Worm (Caenorhabditis elegans): ENCODE data around the gene F13E9.12.

- TF ChIP-seq zag-1 (tag; optimal IDR thresholded peaks at IDR 0.05) (no peak), unc-62 (GFP tag; optimal IDR thresholded peaks at IDR 0.05 in 1 of 2) (no peak), unc-62 (tag; optimal IDR thresholded peaks at IDR 0.05) (no peak), R02D3.7 (tag; optimal IDR thresholded peaks at IDR 0.05) (no peak), mep-1 (tag; optimal IDR thresholded peaks at IDR 0.05) (no peak), cey-2 (tag; optimal IDR thresholded peaks at IDR 0.05; ENCODE audit: borderline replicate concordance, insufficient read depth) (no peak), dpl-1 (GFP tag; optimal IDR thresholded peaks at IDR 0.05) (no peak), F26F4.8 (GFP tag; conservative IDR thresholded peaks at IDR 0.05) (no peak), unc-130 (GFP tag; optimal IDR thresholded peaks at IDR 0.05) (no peak), lsy-2 (tag; optimal IDR thresholded peaks at IDR 0.05) (no peak), ama-1 (optimal IDR thresholded peaks at IDR 0.05) (no peak), aha-1 (tag) (no peak), mdt-29 (GFP tag; IDR thresholded peaks at IDR 0.05) (no peak)
Observed at ce11 chrIV:10915388-10915787, 41.0 kb upstream of the F13E9.12 start, which contains the start of gene ZK593.3.

All from whole organism, L4 larva.